Worm (Caenorhabditis elegans) whole organism, L4 larva: ENCODE results near the gene mul-1.
"Not testable (repeated sequence)": the region's sequence is repeated elsewhere in the genome, so short reads cannot be mapped to it uniquely, and the experiment has no call there.

Experiments
- aha-1 ChIP-seq: fragments of 150-350 bp; peaks from one replicate; lab custom pipeline; 2014; ENCODE audit warnings: missing biosample characterization, missing genetic modification characterization
- aly-2 ChIP-seq: sonication (generic microtip); optimal IDR thresholded peaks from 2 replicates; lab custom pipeline; 2018; ENCODE audit warnings: missing biosample characterization, missing genetic modification characterization
- ceh-44 ChIP-seq: fragments of 200-800 bp; sonication (Bioruptor generic); IDR thresholded peaks from 2 replicates; pipeline ENCODE4 v1.3.6; 2022; ENCODE audit warnings: missing genetic modification reagents, missing genetic modification characterization, missing compliant biosample characterization
- ceh-62 ChIP-seq: sonication (generic microtip); optimal IDR thresholded peaks from 2 replicates; lab custom pipeline; 2017; ENCODE audit warnings: missing biosample characterization, missing genetic modification characterization
- ceh-82 ChIP-seq: sonication (generic microtip); optimal IDR thresholded peaks from 2 replicates; lab custom pipeline; 2017; ENCODE audit warnings: missing biosample characterization, missing genetic modification characterization
- daf-16 ChIP-seq, 3 experiments: sonication (generic microtip); optimal IDR thresholded peaks; 2 replicates each; lab custom pipeline; 2016 to 2017; ENCODE audit warnings: missing genetic modification characterization in 3 of 3, missing genetic modification reagents in 3 of 3, mild to moderate bottlenecking in 2 of 3, missing compliant biosample characterization in 2 of 3, missing biosample characterization in 1 of 3, moderate library complexity in 1 of 3
- dmd-6 ChIP-seq: fragments of 200-800 bp; sonication (Bioruptor generic); IDR thresholded peaks from 2 replicates; pipeline ENCODE4 v1.3.6; 2022; ENCODE audit warnings: missing genetic modification reagents, missing genetic modification characterization, missing compliant biosample characterization
- dmd-8 ChIP-seq: fragments of 200-800 bp; sonication (Bioruptor generic); IDR thresholded peaks from 2 replicates; pipeline ENCODE4 v1.3.6; 2022; ENCODE audit warnings: missing genetic modification characterization, missing compliant biosample characterization
- dmd-9 ChIP-seq: fragments of 200-800 bp; sonication (Bioruptor generic); IDR thresholded peaks from 2 replicates; pipeline ENCODE4 v1.3.6; 2022; ENCODE audit warnings: missing genetic modification reagents, missing genetic modification characterization, missing compliant biosample characterization
- duxl-1 ChIP-seq: sonication (generic microtip); optimal IDR thresholded peaks from 2 replicates; lab custom pipeline; 2016; ENCODE audit warnings: mild to moderate bottlenecking, missing genetic modification characterization, moderate library complexity, missing compliant biosample characterization; ENCODE audit not compliant: poor library complexity
- dve-1 ChIP-seq: sonication (generic microtip); optimal IDR thresholded peaks from 2 replicates; lab custom pipeline; 2017; ENCODE audit warnings: antibody characterized with exemption, mild to moderate bottlenecking, missing genetic modification characterization, missing compliant biosample characterization; ENCODE audit not compliant: insufficient read depth
- hlh-11 ChIP-seq: fragments of 200-800 bp; sonication (Bioruptor generic); optimal IDR thresholded peaks from 2 replicates; lab custom pipeline; 2018; ENCODE audit warnings: mild to moderate bottlenecking, missing genetic modification characterization, missing compliant biosample characterization
- jun-1 ChIP-seq: fragments of 150-350 bp; optimal IDR thresholded peaks from 2 replicates; lab custom pipeline; 2014; ENCODE audit warnings: missing biosample characterization, missing genetic modification reagents, missing genetic modification characterization
- lin-13 ChIP-seq: fragments of 150-350 bp; optimal IDR thresholded peaks from 2 replicates; lab custom pipeline; 2014; ENCODE audit warnings: missing biosample characterization, missing genetic modification reagents, missing genetic modification characterization
- mes-2 ChIP-seq: sonication (generic microtip); optimal IDR thresholded peaks from 2 replicates; lab custom pipeline; 2016; ENCODE audit warnings: missing genotype, mild to moderate bottlenecking, missing genetic modification characterization, missing compliant biosample characterization; ENCODE audit not compliant: poor library complexity, severe bottlenecking
- mxl-2 ChIP-seq: fragments of 200-800 bp; sonication (Bioruptor generic); conservative IDR thresholded peaks from 2 replicates; pipeline ENCODE4 v1.3.6; 2022; ENCODE audit warnings: missing genetic modification reagents, missing genetic modification characterization, missing compliant biosample characterization
- nhr-237 ChIP-seq: sonication (generic microtip); optimal IDR thresholded peaks from 2 replicates; lab custom pipeline; 2017; ENCODE audit warnings: missing biosample characterization, missing genetic modification characterization
- nhr-25 ChIP-seq: sonication (generic microtip); optimal IDR thresholded peaks from 2 replicates; lab custom pipeline; 2017; ENCODE audit warnings: missing genetic modification characterization, mild to moderate bottlenecking, missing compliant biosample characterization, antibody characterized with exemption, moderate library complexity, borderline replicate concordance; ENCODE audit not compliant: insufficient read depth
- nhr-28 ChIP-seq: fragments of 150-350 bp; optimal IDR thresholded peaks from 2 replicates; lab custom pipeline; 2014; ENCODE audit warnings: missing biosample characterization, missing genetic modification characterization
- nhr-6 ChIP-seq: fragments of 150-350 bp; optimal IDR thresholded peaks from 2 replicates; lab custom pipeline; 2014; ENCODE audit warnings: missing biosample characterization, missing genetic modification characterization
- nhr-77 ChIP-seq: fragments of 150-350 bp; optimal IDR thresholded peaks from 2 replicates; lab custom pipeline; 2014; ENCODE audit warnings: missing biosample characterization, missing genetic modification characterization
- php-3 ChIP-seq: fragments of 200-800 bp; sonication (Bioruptor generic); IDR thresholded peaks from 2 replicates; pipeline ENCODE4 v1.3.6; 2022; ENCODE audit warnings: missing genetic modification reagents, missing genetic modification characterization, missing compliant biosample characterization
- pqm-1 ChIP-seq: sonication (generic microtip); optimal IDR thresholded peaks from 2 replicates; lab custom pipeline; 2017; ENCODE audit warnings: missing biosample characterization, missing genetic modification characterization
- set-16 ChIP-seq: fragments of 200-800 bp; sonication (Bioruptor generic); IDR thresholded peaks from 2 replicates; pipeline ENCODE4 v1.3.6; 2022; ENCODE audit warnings: missing genetic modification reagents, missing genetic modification characterization, missing compliant biosample characterization
- spr-3 ChIP-seq: fragments of 200-800 bp; sonication (Bioruptor generic); optimal IDR thresholded peaks from 2 replicates; lab custom pipeline; 2018; ENCODE audit warnings: mild to moderate bottlenecking, missing genetic modification characterization, missing compliant biosample characterization
- unc-130 ChIP-seq: sonication (generic microtip); optimal IDR thresholded peaks from 2 replicates; lab custom pipeline; 2016; ENCODE audit warnings: missing genetic modification reagents, missing genetic modification characterization, missing compliant biosample characterization
- unc-62 ChIP-seq, 3 experiments: fragments of 150-350 bp in 1 of 3; sonication (generic microtip); optimal IDR thresholded peaks in 2 of 3; peaks in 1 of 3; 1 replicate in 1 of 3; 2 replicates in 2 of 3; lab custom pipeline; 2014 to 2017; ENCODE audit warnings: missing biosample characterization in 3 of 3, missing genetic modification characterization in 3 of 3, missing genetic modification reagents in 3 of 3, missing genotype in 1 of 3
- zag-1 ChIP-seq: fragments of 150-350 bp; optimal IDR thresholded peaks from 2 replicates; lab custom pipeline; 2014; ENCODE audit warnings: missing biosample characterization, missing genetic modification characterization
- zfp-2 ChIP-seq: sonication (generic microtip); optimal IDR thresholded peaks from 2 replicates; lab custom pipeline; 2016; ENCODE audit warnings: mild to moderate bottlenecking, missing genetic modification characterization, missing compliant biosample characterization
- zip-2 ChIP-seq: fragments of 150-350 bp; optimal IDR thresholded peaks from 2 replicates; lab custom pipeline; 2014; ENCODE audit warnings: missing biosample characterization, missing genetic modification characterization
- ztf-11 ChIP-seq: fragments of 150-350 bp; optimal IDR thresholded peaks from 2 replicates; lab custom pipeline; 2014; ENCODE audit warnings: missing biosample characterization, missing genetic modification characterization

Gene mul-1

DNA sequence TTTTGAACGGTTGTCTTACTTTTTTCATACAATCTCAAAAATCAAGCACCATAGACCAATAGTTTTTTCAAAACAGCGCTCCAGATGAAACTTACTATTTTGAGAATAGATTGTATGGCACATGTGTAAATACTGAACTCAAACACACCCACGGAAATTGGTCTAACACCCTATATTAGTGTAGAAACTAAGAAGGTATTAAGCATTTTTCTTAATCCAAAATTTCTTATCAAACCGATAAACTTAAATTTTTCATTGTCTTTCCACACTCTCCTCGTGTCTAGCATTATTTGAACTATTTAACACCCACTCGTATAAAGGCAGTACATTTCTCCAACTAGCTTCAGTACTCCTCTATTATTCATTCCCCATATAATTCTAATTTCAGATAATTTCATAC, 27.2 kb upstream of the mul-1 start:
- TF ChIP-seq pqm-1 (tag; lab: Kevin White, UChicago) (peak; percentile 27), mes-2 (tag; lab: Kevin White, UChicago) (no peak), set-16 (GFP tag; lab: Robert Waterston, UW) (no peak), dmd-6 (GFP tag; lab: Robert Waterston, UW) (peak; percentile 16; the same call in 1 of the 2 replicates)

- TF ChIP-seq pqm-1 (tag; lab: Kevin White, UChicago) (peak; percentile 93), nhr-28 (tag; lab: Kevin White, UChicago) (peak; percentile 76), aly-2 (tag; lab: Kevin White, UChicago) (no peak), nhr-25 (tag; lab: Kevin White, UChicago) (no peak), dve-1 (peak; percentile 40), ceh-62 (tag; lab: Kevin White, UChicago) (no peak), nhr-77 (peak; percentile 75), php-3 (GFP tag; lab: Robert Waterston, UW) (peak; percentile 62; the same call in 1 of the 2 replicates), zip-2 (no peak), hlh-11 (peak; percentile 41), dmd-9 (no peak), zag-1 (tag; lab: Kevin White, UChicago) (no peak), ztf-11 (tag; lab: Kevin White, UChicago) (no peak), lin-13 (no peak), unc-130 (GFP tag; lab: Kevin White, UChicago) (no peak), aha-1 (tag; lab: Kevin White, UChicago) (no peak), dmd-8 (GFP tag; lab: Robert Waterston, UW) (no peak), mes-2 (tag; lab: Kevin White, UChicago) (no peak), dmd-6 (GFP tag; lab: Robert Waterston, UW) (peak; percentile 70), nhr-237 (tag; lab: Kevin White, UChicago) (no peak), mxl-2 (no peak), set-16 (GFP tag; lab: Robert Waterston, UW) (no peak), ceh-82 (no peak)
Observed at ce11 chrIV:4147891-4148290, 24.9 kb upstream of the mul-1 start.

ce11 chrIV:4144784-4145183, 21.8 kb upstream of the mul-1 start, which contains the start of gene R07C12.3:
TSS of gene R07C12.3 (plus strand) at chrIV:4145084.
- TF ChIP-seq duxl-1 (tag; lab: Kevin White, UChicago) (no peak), daf-16 (GFP tag; optimal IDR thresholded peaks at IDR 0.05; lab: Kevin White, UChicago) (no peak), daf-16 (tag; optimal IDR thresholded peaks at IDR 0.05; lab: Kevin White, UChicago) (no peak), unc-62 (GFP tag; optimal IDR thresholded peaks at IDR 0.05 in 1 of 2; lab: Kevin White, UChicago) (peak in 1 of 2 experiments; percentile 36), unc-62 (tag; optimal IDR thresholded peaks at IDR 0.05; lab: Kevin White, UChicago) (no peak), dmd-9 (no peak), zip-2 (no peak)

ce11 chrIV:4142986-4143385, 20.0 kb upstream of the mul-1 start, which contains the start of gene F49F1.12:
TSS of gene F49F1.12 (minus strand) at chrIV:4143086.
- TF ChIP-seq nhr-6; zfp-2 (tag; lab: Kevin White, UChicago); pqm-1 (tag; lab: Kevin White, UChicago): not testable (repeated sequence)
- TF ChIP-seq, all 104 proteins: peak for 0; not testable (repeated sequence) for 104

ce11 chrIV:4141311-4141710, 18.3 kb upstream of the mul-1 start, which contains the start of gene F49F1.11:
TSS of gene F49F1.11 (minus strand) at chrIV:4141411.
- TF ChIP-seq mxl-2 (no peak), mes-2 (tag; lab: Kevin White, UChicago) (no peak), ceh-44 (no peak), spr-3 (GFP tag; lab: Kevin White, UChicago) (no peak), unc-130 (GFP tag; lab: Kevin White, UChicago) (no peak), jun-1 (tag; lab: Kevin White, UChicago) (no peak)
